Fruit fly (Drosophila melanogaster) whole organism, embryonic: Measurements from ENCODE around the gene cav.

Experiments
- Blimp-1 ChIP-seq: fragments of 200-800 bp; sonication (Bioruptor generic); optimal IDR thresholded peaks from 3 replicates; lab custom pipeline; 2018; ENCODE audit warnings: missing biosample characterization, missing genetic modification characterization, mild to moderate bottlenecking, moderate library complexity, missing genetic modification reagents
- CG10543 ChIP-seq: fragments of 200-800 bp; sonication (Bioruptor generic); optimal IDR thresholded peaks from 3 replicates; lab custom pipeline; 2017; ENCODE audit warnings: missing biosample characterization, mild to moderate bottlenecking, missing genetic modification characterization, moderate library complexity
- CG11093 ChIP-seq: fragments of 200-800 bp; sonication (Bioruptor generic); IDR thresholded peaks from 3 replicates; pipeline ENCODE4 v1.3.6; 2022; ENCODE audit warnings: missing biosample characterization, missing genetic modification characterization
- CG12104 ChIP-seq: fragments of 200-800 bp; sonication (Bioruptor generic); optimal IDR thresholded peaks from 3 replicates; lab custom pipeline; 2016; ENCODE audit warnings: missing biosample characterization, missing genetic modification characterization
- CG12942 ChIP-seq: fragments of 200-800 bp; sonication (Bioruptor generic); optimal IDR thresholded peaks from 3 replicates; lab custom pipeline; 2016; ENCODE audit warnings: missing biosample characterization, missing genetic modification characterization
- CG13296 ChIP-seq: fragments of 200-800 bp; sonication (Bioruptor generic); optimal IDR thresholded peaks from 3 replicates; lab custom pipeline; 2018; ENCODE audit warnings: missing biosample characterization, mild to moderate bottlenecking, missing genetic modification characterization
- CG13894 ChIP-seq: fragments of 200-800 bp; sonication (Bioruptor generic); optimal IDR thresholded peaks from 3 replicates; lab custom pipeline; 2018; ENCODE audit warnings: missing biosample characterization, mild to moderate bottlenecking, missing genetic modification characterization, moderate library complexity
- CG14965 ChIP-seq: fragments of 200-800 bp; sonication (Bioruptor generic); optimal IDR thresholded peaks from 2 replicates; lab custom pipeline; 2016; ENCODE audit warnings: missing biosample characterization, missing genetic modification characterization, borderline replicate concordance
- CG15479 ChIP-seq: fragments of 200-800 bp; sonication (Bioruptor generic); optimal IDR thresholded peaks from 3 replicates; lab custom pipeline; 2019; ENCODE audit warnings: missing biosample characterization, mild to moderate bottlenecking, missing genetic modification characterization, moderate library complexity
- CG15514 ChIP-seq: fragments of 200-800 bp; sonication (Bioruptor generic); optimal IDR thresholded peaks from 3 replicates; lab custom pipeline; 2017; ENCODE audit warnings: missing biosample characterization, missing genetic modification characterization, mild to moderate bottlenecking, moderate library complexity, missing genetic modification reagents
- CG15696 ChIP-seq: fragments of 200-800 bp; sonication (Bioruptor generic); optimal IDR thresholded peaks from 2 replicates; lab custom pipeline; 2019; ENCODE audit warnings: missing biosample characterization, mild to moderate bottlenecking, missing genetic modification characterization, moderate library complexity
- CG17385 ChIP-seq: fragments of 200-800 bp; sonication (Bioruptor generic); optimal IDR thresholded peaks from 3 replicates; lab custom pipeline; 2018; ENCODE audit warnings: missing biosample characterization, mild to moderate bottlenecking, missing genetic modification characterization
- CG2120 ChIP-seq: fragments of 200-800 bp; sonication (Bioruptor generic); optimal IDR thresholded peaks from 3 replicates; lab custom pipeline; 2016; ENCODE audit warnings: missing biosample characterization, missing genetic modification characterization
- CG31365 ChIP-seq: fragments of 200-800 bp; sonication (Bioruptor generic); optimal IDR thresholded peaks from 2 replicates; lab custom pipeline; 2018; ENCODE audit warnings: missing biosample characterization, mild to moderate bottlenecking, missing genetic modification characterization
- CG32772 ChIP-seq: fragments of 200-800 bp; sonication (Bioruptor generic); IDR thresholded peaks from 2 replicates; pipeline ENCODE4 v1.3.6; 2022; ENCODE audit warnings: missing biosample characterization, missing genetic modification characterization
- CG3281 ChIP-seq: fragments of 200-800 bp; sonication (Bioruptor generic); optimal IDR thresholded peaks from 3 replicates; lab custom pipeline; 2017; ENCODE audit warnings: missing biosample characterization, mild to moderate bottlenecking, missing genetic modification characterization
- CG34422 ChIP-seq: fragments of 200-800 bp; sonication (Bioruptor generic); IDR thresholded peaks from 3 replicates; pipeline ENCODE4 v1.3.6; 2022; ENCODE audit warnings: missing biosample characterization, missing genetic modification characterization
- CG42726 ChIP-seq: fragments of 200-800 bp; sonication (Bioruptor generic); IDR thresholded peaks from 2 replicates; pipeline ENCODE4 v1.3.6; 2022; ENCODE audit warnings: missing biosample characterization, missing genetic modification characterization; ENCODE audit not compliant: partially characterized antibody
- CG4424 ChIP-seq: fragments of 200-800 bp; sonication (Bioruptor generic); optimal IDR thresholded peaks from 3 replicates; lab custom pipeline; 2016; ENCODE audit warnings: missing biosample characterization, missing genetic modification characterization
- CG5245 ChIP-seq: fragments of 200-800 bp; sonication (Bioruptor generic); optimal IDR thresholded peaks from 3 replicates; lab custom pipeline; 2016; ENCODE audit warnings: missing biosample characterization, missing genetic modification characterization
- CG5953 ChIP-seq: fragments of 200-800 bp; sonication (Bioruptor generic); IDR thresholded peaks from 2 replicates; pipeline ENCODE4 v1.3.6; 2022; ENCODE audit warnings: missing biosample characterization, missing genetic modification characterization
- CG7271 ChIP-seq: fragments of 200-800 bp; sonication (Bioruptor generic); optimal IDR thresholded peaks from 2 replicates; lab custom pipeline; 2018; ENCODE audit warnings: missing biosample characterization, mild to moderate bottlenecking, missing genetic modification characterization, moderate library complexity
- CG7357 ChIP-seq: fragments of 200-800 bp; sonication (Bioruptor generic); IDR thresholded peaks from 3 replicates; pipeline ENCODE4 v1.3.6; 2022; ENCODE audit warnings: missing biosample characterization, missing genetic modification characterization
- Chrac-16 ChIP-seq: fragments of 200-800 bp; sonication (Bioruptor generic); optimal IDR thresholded peaks from 3 replicates; lab custom pipeline; 2016; ENCODE audit warnings: missing biosample characterization, missing genetic modification characterization
- CkIIα-i1 ChIP-seq: fragments of 200-800 bp; sonication (Bioruptor generic); IDR thresholded peaks from 2 replicates; pipeline ENCODE4 v1.3.6; 2022; ENCODE audit warnings: missing biosample characterization, missing genetic modification characterization
- Dbx ChIP-seq: fragments of 200-800 bp; sonication (Bioruptor generic); IDR thresholded peaks from 3 replicates; pipeline ENCODE4 v1.3.6; 2022; ENCODE audit warnings: missing biosample characterization, missing genetic modification characterization
- Dek ChIP-seq: fragments of 200-800 bp; sonication (Bioruptor generic); optimal IDR thresholded peaks from 3 replicates; lab custom pipeline; 2019; ENCODE audit warnings: missing biosample characterization, mild to moderate bottlenecking, missing genetic modification characterization, moderate library complexity
- Drgx ChIP-seq: fragments of 200-800 bp; sonication (Bioruptor generic); IDR thresholded peaks from 2 replicates; pipeline ENCODE4 v1.3.6; 2022; ENCODE audit warnings: missing biosample characterization, missing genetic modification characterization
- HLH3B ChIP-seq: fragments of 200-800 bp; sonication (Bioruptor generic); IDR thresholded peaks from 2 replicates; pipeline ENCODE4 v1.3.6; 2022; ENCODE audit warnings: missing biosample characterization, missing genetic modification characterization
- Kr ChIP-seq: fragments of 200-800 bp; sonication (Bioruptor generic); optimal IDR thresholded peaks from 2 replicates; lab custom pipeline; 2017; ENCODE audit warnings: missing biosample characterization, mild to moderate bottlenecking, missing genetic modification characterization
- MTF-1 ChIP-seq: fragments of 200-800 bp; sonication (Bioruptor generic); optimal IDR thresholded peaks from 2 replicates; lab custom pipeline; 2018; ENCODE audit warnings: missing biosample characterization, mild to moderate bottlenecking, missing genetic modification characterization, borderline replicate concordance
- Max ChIP-seq: fragments of 200-800 bp; sonication (Bioruptor generic); optimal IDR thresholded peaks from 2 replicates; lab custom pipeline; 2016; ENCODE audit warnings: missing biosample characterization, mild to moderate bottlenecking, missing genetic modification characterization
- Myb ChIP-seq: fragments of 200-800 bp; sonication (Bioruptor generic); optimal IDR thresholded peaks from 2 replicates; lab custom pipeline; 2016; ENCODE audit warnings: missing biosample characterization, missing genetic modification characterization
- NC2β ChIP-seq: fragments of 200-800 bp; sonication (Bioruptor generic); optimal IDR thresholded peaks from 2 replicates; lab custom pipeline; 2016; ENCODE audit warnings: missing biosample characterization, missing genetic modification characterization
- NK7.1 ChIP-seq: fragments of 200-800 bp; sonication (Bioruptor generic); optimal IDR thresholded peaks from 3 replicates; lab custom pipeline; 2016; ENCODE audit warnings: missing biosample characterization, missing genetic modification characterization
- NfI ChIP-seq: fragments of 200-800 bp; sonication (Bioruptor generic); optimal IDR thresholded peaks from 3 replicates; lab custom pipeline; 2018; ENCODE audit warnings: missing biosample characterization, mild to moderate bottlenecking, missing genetic modification characterization, moderate library complexity
- bbx ChIP-seq: fragments of 200-800 bp; sonication (Bioruptor generic); IDR thresholded peaks from 2 replicates; pipeline ENCODE4 v1.3.6; 2022; ENCODE audit warnings: missing biosample characterization, missing genetic modification characterization; ENCODE audit not compliant: partially characterized antibody
- bowl ChIP-seq: fragments of 200-800 bp; sonication (Bioruptor generic); IDR thresholded peaks from 2 replicates; pipeline ENCODE4 v1.3.6; 2022; ENCODE audit warnings: missing biosample characterization, missing genetic modification characterization
- chn ChIP-seq: fragments of 200-800 bp; sonication (Bioruptor generic); optimal IDR thresholded peaks from 2 replicates; lab custom pipeline; 2016; ENCODE audit warnings: missing biosample characterization, missing genetic modification characterization
- dm ChIP-seq: fragments of 200-800 bp; sonication (Bioruptor generic); optimal IDR thresholded peaks from 3 replicates; lab custom pipeline; 2016; ENCODE audit warnings: missing biosample characterization, missing genetic modification characterization
- ftz-f1 ChIP-seq: fragments of 200-800 bp; sonication (Bioruptor generic); optimal IDR thresholded peaks from 2 replicates; lab custom pipeline; 2016; ENCODE audit warnings: missing biosample characterization, missing genetic modification characterization
- hth ChIP-seq: fragments of >200 bp; optimal IDR thresholded peaks from 2 replicates; lab custom pipeline; 2017; ENCODE audit warnings: inconsistent platforms
- lmd ChIP-seq: fragments of 200-800 bp; sonication (Bioruptor generic); IDR thresholded peaks from 2 replicates; pipeline ENCODE4 v1.3.6; 2022; ENCODE audit warnings: missing biosample characterization, missing genetic modification characterization
- mld ChIP-seq: fragments of 200-800 bp; sonication (Bioruptor generic); IDR thresholded peaks from 3 replicates; pipeline ENCODE4 v1.3.6; 2022; ENCODE audit warnings: missing biosample characterization, missing genetic modification characterization; ENCODE audit not compliant: partially characterized antibody
- nom ChIP-seq: fragments of 200-800 bp; sonication (Bioruptor generic); optimal IDR thresholded peaks from 2 replicates; lab custom pipeline; 2017; ENCODE audit warnings: missing biosample characterization, missing genetic modification characterization, mild to moderate bottlenecking, moderate library complexity, missing genetic modification reagents
- run ChIP-seq: fragments of 200-800 bp; sonication (Bioruptor generic); optimal IDR thresholded peaks from 3 replicates; lab custom pipeline; 2018; ENCODE audit warnings: missing biosample characterization, mild to moderate bottlenecking, missing genetic modification characterization
- seq ChIP-seq: fragments of 200-800 bp; sonication (Bioruptor generic); IDR thresholded peaks from 2 replicates; pipeline ENCODE4 v1.3.6; 2022; ENCODE audit warnings: missing biosample characterization, missing genetic modification characterization
- slp2 ChIP-seq: fragments of 200-800 bp; sonication (Bioruptor generic); optimal IDR thresholded peaks from 2 replicates; lab custom pipeline; 2016; ENCODE audit warnings: missing biosample characterization, missing genetic modification characterization
- sqz ChIP-seq: fragments of 200-800 bp; sonication (Bioruptor generic); optimal IDR thresholded peaks from 3 replicates; lab custom pipeline; 2018; ENCODE audit warnings: missing biosample characterization, mild to moderate bottlenecking, missing genetic modification characterization
- stwl ChIP-seq: fragments of 200-800 bp; sonication (Bioruptor generic); optimal IDR thresholded peaks from 3 replicates; lab custom pipeline; 2018; ENCODE audit warnings: missing biosample characterization, mild to moderate bottlenecking, missing genetic modification characterization, moderate library complexity
- vvl ChIP-seq: fragments of 200-800 bp; sonication (Bioruptor generic); IDR thresholded peaks from 2 replicates; pipeline ENCODE4 v1.3.6; 2022; ENCODE audit warnings: missing biosample characterization, missing genetic modification characterization

Gene cav

dm6 chr3R:24252494-24252893, 31.6 kb downstream of the cav start, which contains the start of gene beta-PheRS (continued):
- TF ChIP-seq ftz-f1 (GFP tag; lab: Kevin White, UChicago) = peak; percentile 71
- TF ChIP-seq vvl (GFP tag; lab: Robert Waterston, UW) = peak; percentile 88
- TF ChIP-seq Chrac-16 (GFP tag; lab: Kevin White, UChicago) = peak; percentile 29
- peak; percentile 98 for TF ChIP-seq stwl
- no peak for TF ChIP-seq seq
- TF ChIP-seq CG32772 (GFP tag; lab: Robert Waterston, UW) = 0 out of 2 replicates have a peak, but pooled peaks have one; percentile 15
- TF ChIP-seq CG11093 (GFP tag; lab: Robert Waterston, UW) = no peak
- peak; percentile 75 for TF ChIP-seq CG2120 (GFP tag; lab: Kevin White, UChicago)
- TF ChIP-seq NK7.1 = no peak
- no peak for TF ChIP-seq CG4424 (GFP tag; lab: Kevin White, UChicago)
- TF ChIP-seq Dek (tag; lab: Kevin White, UChicago) = no peak
- TF ChIP-seq CkIIα-i1 (GFP tag; lab: Robert Waterston, UW) = no peak
- TF ChIP-seq nom (GFP tag; lab: Kevin White, UChicago) = no peak
- TF ChIP-seq sqz = no peak
- TF ChIP-seq hth (lab: Kevin White, UChicago) = no peak
- TF ChIP-seq CG13296 (GFP tag; lab: Kevin White, UChicago) = no peak
- TF ChIP-seq Drgx = peak; percentile 10; the same call in 1 of the 2 replicates
- TF ChIP-seq NC2β = peak; percentile 50
- no peak for TF ChIP-seq CG10543 (GFP tag; lab: Kevin White, UChicago)
- TF ChIP-seq Blimp-1 (GFP tag; lab: Kevin White, UChicago) = no peak
- TF ChIP-seq CG31365 (tag; lab: Kevin White, UChicago) = no peak
- TF ChIP-seq CG42726 (GFP tag; lab: Robert Waterston, UW) = peak; percentile 97
- no peak for TF ChIP-seq CG14965 (GFP tag; lab: Kevin White, UChicago)
- peak; percentile 40; the same call in 1 of the 2 replicates for TF ChIP-seq bowl (GFP tag; lab: Robert Waterston, UW)
- TF ChIP-seq CG15696 (tag; lab: Kevin White, UChicago) = peak; percentile 22
- no peak for TF ChIP-seq CG15479 (GFP tag; lab: Kevin White, UChicago)
- no peak for TF ChIP-seq CG17385 (GFP tag; lab: Kevin White, UChicago)
- TF ChIP-seq CG12104 (GFP tag; lab: Kevin White, UChicago) = no peak
- peak; percentile 42; the same call in 1 of the 2 replicates for TF ChIP-seq HLH3B (GFP tag; lab: Robert Waterston, UW)
- TF ChIP-seq Max (GFP tag; lab: Kevin White, UChicago) = peak; percentile 73
- TF ChIP-seq CG34422 (GFP tag; lab: Robert Waterston, UW) = peak; percentile 92
- no peak for TF ChIP-seq Kr (GFP tag; lab: Kevin White, UChicago)
- peak; percentile 30; the same call in 1 of the 2 replicates for TF ChIP-seq lmd (GFP tag; lab: Robert Waterston, UW)
- peak; percentile 58 for TF ChIP-seq NfI (GFP tag; lab: Kevin White, UChicago)
- no peak for TF ChIP-seq CG13894 (tag; lab: Kevin White, UChicago)
- peak; percentile 35 for TF ChIP-seq CG12942 (GFP tag; lab: Kevin White, UChicago)
- no peak for TF ChIP-seq CG3281
- peak; percentile 92 for TF ChIP-seq bbx (GFP tag; lab: Robert Waterston, UW)
- TF ChIP-seq slp2 (GFP tag; lab: Kevin White, UChicago) = peak; percentile 29
- peak; percentile 56 for TF ChIP-seq CG7271 (tag; lab: Kevin White, UChicago)
- TF ChIP-seq Myb = peak; percentile 63
- TF ChIP-seq CG15514 (GFP tag; lab: Kevin White, UChicago) = no peak
- peak; percentile 64 for TF ChIP-seq mld
- TF ChIP-seq MTF-1 (GFP tag; lab: Kevin White, UChicago) = no peak
- no peak for TF ChIP-seq CG5245 (GFP tag; lab: Kevin White, UChicago)
- peak; percentile 99 for TF ChIP-seq CG7357 (GFP tag; lab: Robert Waterston, UW)
- TF ChIP-seq CG5953 (GFP tag; lab: Robert Waterston, UW) = no peak
- no peak for TF ChIP-seq run (tag; lab: Kevin White, UChicago)
- peak; percentile 78 for TF ChIP-seq dm (GFP tag; lab: Kevin White, UChicago)
- peak; percentile 88 for TF ChIP-seq Dbx (GFP tag; lab: Robert Waterston, UW)
- TF ChIP-seq chn (GFP tag; lab: Kevin White, UChicago) = peak; percentile 34
